Worm (Caenorhabditis elegans): ENCODE results near the gene pdi-2.

pdi-2 gene

DNA sequence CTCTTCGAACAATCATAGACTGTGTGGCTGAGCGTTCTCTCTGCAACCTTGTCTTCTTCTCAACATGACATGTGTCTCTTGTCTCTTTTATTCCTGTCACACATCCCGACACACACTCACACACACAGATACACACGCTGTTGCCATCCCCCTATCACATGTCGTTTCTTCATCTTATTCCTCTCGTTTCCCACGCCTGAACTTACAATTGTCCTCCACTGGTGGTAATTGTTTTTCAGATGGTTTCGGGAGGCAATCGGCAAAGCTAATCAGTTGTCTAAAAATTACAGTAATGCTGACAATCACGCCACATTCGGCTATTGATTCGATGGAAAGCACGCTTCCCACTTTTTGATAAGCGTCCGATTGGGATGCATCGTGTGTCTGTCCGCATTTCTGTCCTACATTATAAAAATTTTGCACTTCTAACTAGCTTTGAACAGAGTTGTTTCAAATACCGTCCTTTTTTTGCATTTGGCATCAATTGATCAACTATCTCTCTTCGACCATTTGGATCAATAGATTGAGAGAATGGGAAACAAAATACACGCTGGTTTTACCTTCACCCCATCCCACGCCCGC lies 8.3 kb downstream of the pdi-2 start, which contains the start of gene nhr-35:
nhr-35 (plus strand) TSS at position 532 of the 582 bp plus-strand sequence.
- TF ChIP-seq pax-3 (tag; optimal IDR thresholded peaks at IDR 0.05): no peak
- no peak for TF ChIP-seq snpc-4 (tag; optimal IDR thresholded peaks at IDR 0.05)
- no peak for TF ChIP-seq zip-4 (GFP tag; optimal IDR thresholded peaks at IDR 0.05)
- TF ChIP-seq ces-1 (GFP tag; optimal IDR thresholded peaks at IDR 0.05): no peak
- TF ChIP-seq nhr-84 (tag; optimal IDR thresholded peaks at IDR 0.05): no peak
- peak; percentile 85 for TF ChIP-seq elt-2 (tag; optimal IDR thresholded peaks at IDR 0.05)
- TF ChIP-seq nhr-237 (tag; optimal IDR thresholded peaks at IDR 0.05): no peak
- TF ChIP-seq unc-130 (tag; optimal IDR thresholded peaks at IDR 0.05): peak; percentile 94
- TF ChIP-seq pag-3 (tag; optimal IDR thresholded peaks at IDR 0.05; ENCODE audit: borderline replicate concordance, insufficient read depth): no peak
- peak in 1 of 2 experiments; percentile 93 for TF ChIP-seq mdl-1 (tag; optimal IDR thresholded peaks at IDR 0.05)
- no peak for TF ChIP-seq grh-1 (GFP tag; IDR thresholded peaks at IDR 0.05)
- peak in 1 of 2 experiments; percentile 15 for TF ChIP-seq efl-1 (optimal IDR thresholded peaks at IDR 0.05)
- peak; percentile 11 to 55 for TF ChIP-seq efl-1 (GFP tag; optimal IDR thresholded peaks at IDR 0.05 in 1 of 2)
- no peak for TF ChIP-seq aha-1 (tag; optimal IDR thresholded peaks at IDR 0.05)
- no peak for TF ChIP-seq C34B4.2 (tag; optimal IDR thresholded peaks at IDR 0.05)
- no peak for TF ChIP-seq ceh-90 (tag; optimal IDR thresholded peaks at IDR 0.05)
- no peak for TF ChIP-seq isw-1 (GFP tag; IDR thresholded peaks at IDR 0.05)
- TF ChIP-seq ztf-11 (tag; optimal IDR thresholded peaks at IDR 0.05): no peak
- no peak for TF ChIP-seq nhr-76 (tag; optimal IDR thresholded peaks at IDR 0.05)
- TF ChIP-seq hlh-17 (GFP tag; optimal IDR thresholded peaks at IDR 0.05; ENCODE audit: borderline replicate concordance): no peak
- no peak for TF ChIP-seq lin-13 (GFP tag; optimal IDR thresholded peaks at IDR 0.05)
- TF ChIP-seq fkh-10 (GFP tag; optimal IDR thresholded peaks at IDR 0.05): no peak
- peak; percentile 59 for TF ChIP-seq ztf-4 (tag; optimal IDR thresholded peaks at IDR 0.05)
- peak in 1 of 2 experiments; percentile 82 for TF ChIP-seq lin-35 (GFP tag; optimal IDR thresholded peaks at IDR 0.05)
- peak; percentile 50 for TF ChIP-seq irx-1 (tag; optimal IDR thresholded peaks at IDR 0.05)
- TF ChIP-seq unc-98 (GFP tag; IDR thresholded peaks at IDR 0.05): no peak
- peak; percentile 26 for TF ChIP-seq swsn-7 (tag; optimal IDR thresholded peaks at IDR 0.05)
- peak; percentile 29 for TF ChIP-seq nhr-47 (tag; optimal IDR thresholded peaks at IDR 0.05)
- TF ChIP-seq tbx-2 (tag; optimal IDR thresholded peaks at IDR 0.05): peak; percentile 66
- TF ChIP-seq nhr-71 (tag; optimal IDR thresholded peaks at IDR 0.05): peak; percentile 79
- TF ChIP-seq elt-3 (tag; optimal IDR thresholded peaks at IDR 0.05): peak in 5 of 6 experiments; percentile 27 to 84 (median 74)
- TF ChIP-seq ceh-88 (GFP tag; IDR thresholded peaks at IDR 0.05): no peak
- no peak for TF ChIP-seq pqm-1 (tag; optimal IDR thresholded peaks at IDR 0.05)
- no peak for TF ChIP-seq hlh-4 (tag; optimal IDR thresholded peaks at IDR 0.05)
- TF ChIP-seq lir-3 (tag; optimal IDR thresholded peaks at IDR 0.05; ENCODE audit: poor library complexity): no peak
- TF ChIP-seq C16A3.4 (tag; optimal IDR thresholded peaks at IDR 0.05): peak; percentile 59
- TF ChIP-seq egl-27 (tag; optimal IDR thresholded peaks at IDR 0.05): no peak
- TF ChIP-seq skn-1 (tag; optimal IDR thresholded peaks at IDR 0.05): no peak
- TF ChIP-seq mep-1 (tag; optimal IDR thresholded peaks at IDR 0.05): peak; percentile 53
- no peak for TF ChIP-seq lin-15B (tag; optimal IDR thresholded peaks at IDR 0.05)
- peak; percentile 75 for TF ChIP-seq nhr-19 (GFP tag; conservative IDR thresholded peaks at IDR 0.05)
- TF ChIP-seq xbp-1 (tag; optimal IDR thresholded peaks at IDR 0.05): peak; percentile 84
- no peak for TF ChIP-seq fos-1 (tag; optimal IDR thresholded peaks at IDR 0.05)
- no peak for TF ChIP-seq fkh-4 (tag; optimal IDR thresholded peaks at IDR 0.05; ENCODE audit: borderline replicate concordance)
- no peak for TF ChIP-seq sox-4 (tag; optimal IDR thresholded peaks at IDR 0.05)
- no peak for TF ChIP-seq vab-15 (tag; optimal IDR thresholded peaks at IDR 0.05)
- no peak for TF ChIP-seq ceh-8 (GFP tag; optimal IDR thresholded peaks at IDR 0.05)
- no peak for TF ChIP-seq mab-9 (GFP tag; IDR thresholded peaks at IDR 0.05)
- TF ChIP-seq rnt-1 (tag; optimal IDR thresholded peaks at IDR 0.05): peak; percentile 72
- peak in 1 of 3 experiments; percentile 17 for TF ChIP-seq dpl-1 (GFP tag; optimal IDR thresholded peaks at IDR 0.05)
- TF ChIP-seq hpl-2 (GFP tag; optimal IDR thresholded peaks at IDR 0.05): no peak
- no peak for TF ChIP-seq zag-1 (tag; optimal IDR thresholded peaks at IDR 0.05)
